Worm (Caenorhabditis elegans) whole organism, L4 larva: ENCODE measurements around the gene scav-2.

ENCODE experiments used
- F10B5.3 ChIP-seq: sonication (generic microtip); optimal IDR thresholded peaks from 2 replicates; lab custom pipeline; 2016; ENCODE audit warnings: mild to moderate bottlenecking, missing genetic modification characterization, missing compliant biosample characterization
- F26F4.8 ChIP-seq: fragments of 200-800 bp; sonication (Bioruptor generic); conservative IDR thresholded peaks from 2 replicates; pipeline ENCODE4 v1.3.6; 2022; ENCODE audit warnings: missing genetic modification characterization, missing compliant biosample characterization
- F44E2.7 ChIP-seq: fragments of 200-800 bp; sonication (Bioruptor generic); IDR thresholded peaks from 2 replicates; pipeline ENCODE4 v2.1.2; 2022; ENCODE audit warnings: missing genetic modification characterization, missing compliant biosample characterization
- F49E8.2 ChIP-seq: sonication (generic microtip); optimal IDR thresholded peaks from 2 replicates; lab custom pipeline; 2016; ENCODE audit warnings: missing compliant biosample characterization, mild to moderate bottlenecking, missing genetic modification characterization, borderline replicate concordance
- R02D3.7 ChIP-seq: fragments of 150-350 bp; sonication (generic microtip); optimal IDR thresholded peaks from 3 replicates; lab custom pipeline; 2014; ENCODE audit warnings: missing biosample characterization, missing genetic modification characterization
- T20F7.1 ChIP-seq: fragments of 200-800 bp; sonication (Bioruptor generic); optimal IDR thresholded peaks from 2 replicates; lab custom pipeline; 2018; ENCODE audit warnings: mild to moderate bottlenecking, missing genetic modification characterization, missing compliant biosample characterization
- T26A8.4 ChIP-seq: fragments of 200-800 bp; sonication (Bioruptor generic); IDR thresholded peaks from 2 replicates; pipeline ENCODE4 v1.3.6; 2022; ENCODE audit warnings: missing genetic modification characterization, missing compliant biosample characterization
- Y105C5A.15 ChIP-seq: fragments of 200-800 bp; sonication (Bioruptor generic); IDR thresholded peaks from 2 replicates; pipeline ENCODE4 v1.3.6; 2022; ENCODE audit warnings: missing genetic modification characterization, missing compliant biosample characterization
- Y5F2A.4 ChIP-seq: fragments of 200-800 bp; sonication (Bioruptor generic); optimal IDR thresholded peaks from 2 replicates; lab custom pipeline; 2018; ENCODE audit warnings: mild to moderate bottlenecking, missing genetic modification characterization, missing compliant biosample characterization
- Y75B8A.6 ChIP-seq: fragments of 200-800 bp; sonication (Bioruptor generic); IDR thresholded peaks from 2 replicates; pipeline ENCODE4 v1.3.6; 2022; ENCODE audit warnings: missing genetic modification reagents, missing genetic modification characterization, missing compliant biosample characterization
- ZK546.5 ChIP-seq, 2 experiments: sonication (generic microtip); optimal IDR thresholded peaks; 2 replicates each; lab custom pipeline; 2017; ENCODE audit warnings: missing biosample characterization in 2 of 2, missing genetic modification characterization in 2 of 2
- aha-1 ChIP-seq: fragments of 150-350 bp; peaks from one replicate; lab custom pipeline; 2014; ENCODE audit warnings: missing biosample characterization, missing genetic modification characterization
- arid-1 ChIP-seq: fragments of 200-800 bp; sonication (Bioruptor generic); conservative IDR thresholded peaks from 2 replicates; pipeline ENCODE4 v1.3.6; 2022; ENCODE audit warnings: missing genetic modification reagents, missing genetic modification characterization, missing compliant biosample characterization
- attf-4 ChIP-seq: sonication (generic microtip); optimal IDR thresholded peaks from 3 replicates; lab custom pipeline; 2017; ENCODE audit warnings: missing biosample characterization, missing genetic modification characterization
- ceh-62 ChIP-seq: sonication (generic microtip); optimal IDR thresholded peaks from 2 replicates; lab custom pipeline; 2017; ENCODE audit warnings: missing biosample characterization, missing genetic modification characterization
- cey-2 ChIP-seq: sonication (generic microtip); optimal IDR thresholded peaks from 3 replicates; lab custom pipeline; 2017; ENCODE audit warnings: missing genetic modification characterization, mild to moderate bottlenecking, missing compliant biosample characterization, antibody characterized with exemption, borderline replicate concordance; ENCODE audit not compliant: insufficient read depth
- daf-8 ChIP-seq: fragments of 200-800 bp; sonication (Bioruptor generic); IDR thresholded peaks from 2 replicates; pipeline ENCODE4 v1.3.6; 2022; ENCODE audit warnings: missing genetic modification characterization, missing compliant biosample characterization
- duxl-1 ChIP-seq: sonication (generic microtip); optimal IDR thresholded peaks from 2 replicates; lab custom pipeline; 2016; ENCODE audit warnings: mild to moderate bottlenecking, missing genetic modification characterization, moderate library complexity, missing compliant biosample characterization; ENCODE audit not compliant: poor library complexity
- fkh-10 ChIP-seq: fragments of 150-350 bp; optimal IDR thresholded peaks from 2 replicates; lab custom pipeline; 2014; ENCODE audit warnings: missing biosample characterization, missing genetic modification reagents, missing genetic modification characterization
- fos-1 ChIP-seq: fragments of 150-350 bp; optimal IDR thresholded peaks from 2 replicates; lab custom pipeline; 2014; ENCODE audit warnings: missing biosample characterization, missing genetic modification characterization
- hlh-11 ChIP-seq: fragments of 200-800 bp; sonication (Bioruptor generic); optimal IDR thresholded peaks from 2 replicates; lab custom pipeline; 2018; ENCODE audit warnings: mild to moderate bottlenecking, missing genetic modification characterization, missing compliant biosample characterization
- hlh-30 ChIP-seq: sonication (generic microtip); optimal IDR thresholded peaks from 2 replicates; lab custom pipeline; 2017; ENCODE audit warnings: antibody characterized with exemption, mild to moderate bottlenecking, missing genetic modification characterization, missing compliant biosample characterization; ENCODE audit not compliant: insufficient read depth
- hmg-1.1 ChIP-seq: fragments of 200-800 bp; sonication (Bioruptor generic); IDR thresholded peaks from 2 replicates; pipeline ENCODE4 v1.3.6; 2022; ENCODE audit warnings: missing genetic modification reagents, missing genetic modification characterization, missing compliant biosample characterization
- jun-1 ChIP-seq: fragments of 150-350 bp; optimal IDR thresholded peaks from 2 replicates; lab custom pipeline; 2014; ENCODE audit warnings: missing biosample characterization, missing genetic modification reagents, missing genetic modification characterization
- lin-1 ChIP-seq: fragments of 200-800 bp; sonication (Bioruptor generic); IDR thresholded peaks from 2 replicates; pipeline ENCODE4 v1.3.6; 2022; ENCODE audit warnings: missing genetic modification reagents, missing genetic modification characterization, missing compliant biosample characterization
- lin-29 ChIP-seq: fragments of 200-800 bp; sonication (Bioruptor generic); IDR thresholded peaks from 2 replicates; pipeline ENCODE4 v1.3.6; 2022; ENCODE audit warnings: missing genetic modification reagents, missing genetic modification characterization, missing compliant biosample characterization
- lin-38 ChIP-seq: fragments of 200-800 bp; sonication (Bioruptor generic); IDR thresholded peaks from 2 replicates; pipeline ENCODE4 v1.3.6; 2022; ENCODE audit warnings: missing genetic modification reagents, missing genetic modification characterization, missing compliant biosample characterization
- lin-39 ChIP-seq: fragments of 150-350 bp; optimal IDR thresholded peaks from 2 replicates; lab custom pipeline; 2014; ENCODE audit warnings: missing biosample characterization, missing genetic modification reagents, missing genetic modification characterization
- lir-3 ChIP-seq: sonication (generic microtip); optimal IDR thresholded peaks from 2 replicates; lab custom pipeline; 2016; ENCODE audit warnings: mild to moderate bottlenecking, missing genetic modification characterization, missing compliant biosample characterization
- madf-5 ChIP-seq, 2 experiments: fragments of 200-800 bp; sonication (Bioruptor generic); IDR thresholded peaks; 2 replicates each; pipeline ENCODE4 v1.3.6; 2022; ENCODE audit warnings: missing compliant biosample characterization in 2 of 2, missing genetic modification characterization in 2 of 2
- madf-9 ChIP-seq: fragments of 200-800 bp; sonication (Bioruptor generic); conservative IDR thresholded peaks from 2 replicates; pipeline ENCODE4 v1.3.6; 2022; ENCODE audit warnings: missing genetic modification reagents, missing genetic modification characterization, missing compliant biosample characterization
- mdl-1 ChIP-seq, 2 experiments: fragments of 150-350 bp in 1 of 2; sonication (generic microtip) in 1 of 2; optimal IDR thresholded peaks; 2 replicates each; lab custom pipeline; 2014 to 2017; ENCODE audit warnings: missing biosample characterization in 2 of 2, missing genetic modification characterization in 2 of 2
- mdt-29 ChIP-seq: fragments of 200-800 bp; sonication (Bioruptor generic); IDR thresholded peaks from 2 replicates; pipeline ENCODE4 v1.3.6; 2022; ENCODE audit warnings: missing genetic modification reagents, missing genetic modification characterization, missing compliant biosample characterization
- mes-2 ChIP-seq: sonication (generic microtip); optimal IDR thresholded peaks from 2 replicates; lab custom pipeline; 2016; ENCODE audit warnings: missing genotype, mild to moderate bottlenecking, missing genetic modification characterization, missing compliant biosample characterization; ENCODE audit not compliant: poor library complexity, severe bottlenecking
- mxl-3 ChIP-seq: fragments of 200-800 bp; sonication (Bioruptor generic); optimal IDR thresholded peaks from 2 replicates; lab custom pipeline; 2018; ENCODE audit warnings: mild to moderate bottlenecking, missing genetic modification characterization, missing compliant biosample characterization
- nhr-10 ChIP-seq: fragments of 150-350 bp; optimal IDR thresholded peaks from 2 replicates; lab custom pipeline; 2014; ENCODE audit warnings: missing biosample characterization, missing genetic modification characterization
- nhr-102 ChIP-seq: sonication (generic microtip); optimal IDR thresholded peaks from 2 replicates; lab custom pipeline; 2016; ENCODE audit warnings: mild to moderate bottlenecking, missing genetic modification characterization, moderate library complexity, missing compliant biosample characterization
- nhr-28 ChIP-seq: fragments of 150-350 bp; optimal IDR thresholded peaks from 2 replicates; lab custom pipeline; 2014; ENCODE audit warnings: missing biosample characterization, missing genetic modification characterization
- nhr-42 ChIP-seq: fragments of 200-800 bp; sonication (Bioruptor generic); IDR thresholded peaks from 2 replicates; pipeline ENCODE4 v1.3.6; 2022; ENCODE audit warnings: missing genetic modification characterization, missing compliant biosample characterization
- nhr-76 ChIP-seq: fragments of 150-350 bp; optimal IDR thresholded peaks from 2 replicates; lab custom pipeline; 2014; ENCODE audit warnings: missing biosample characterization, missing genetic modification characterization
- pqm-1 ChIP-seq: sonication (generic microtip); optimal IDR thresholded peaks from 2 replicates; lab custom pipeline; 2017; ENCODE audit warnings: missing biosample characterization, missing genetic modification characterization
- rbr-2 ChIP-seq: sonication (generic microtip); optimal IDR thresholded peaks from 2 replicates; lab custom pipeline; 2016; ENCODE audit warnings: missing genotype, missing genetic modification characterization, missing compliant biosample characterization
- sdz-12 ChIP-seq: fragments of 200-800 bp; sonication (Bioruptor generic); optimal IDR thresholded peaks from 2 replicates; lab custom pipeline; 2018; ENCODE audit warnings: mild to moderate bottlenecking, missing genetic modification characterization, missing compliant biosample characterization
- set-16 ChIP-seq: fragments of 200-800 bp; sonication (Bioruptor generic); IDR thresholded peaks from 2 replicates; pipeline ENCODE4 v1.3.6; 2022; ENCODE audit warnings: missing genetic modification reagents, missing genetic modification characterization, missing compliant biosample characterization
- spr-1 ChIP-seq: sonication (generic microtip); optimal IDR thresholded peaks from 2 replicates; lab custom pipeline; 2016; ENCODE audit warnings: mild to moderate bottlenecking, missing genetic modification characterization, missing compliant biosample characterization
- spr-3 ChIP-seq: fragments of 200-800 bp; sonication (Bioruptor generic); optimal IDR thresholded peaks from 2 replicates; lab custom pipeline; 2018; ENCODE audit warnings: mild to moderate bottlenecking, missing genetic modification characterization, missing compliant biosample characterization
- tag-97 ChIP-seq: fragments of 200-800 bp; sonication (Bioruptor generic); IDR thresholded peaks from 2 replicates; pipeline ENCODE4 v1.3.6; 2022; ENCODE audit warnings: missing genetic modification characterization, missing compliant biosample characterization
- unc-39 ChIP-seq: sonication (generic microtip); optimal IDR thresholded peaks from 2 replicates; lab custom pipeline; 2017; ENCODE audit warnings: missing biosample characterization, missing genetic modification characterization
- zfp-3 ChIP-seq: fragments of 200-800 bp; sonication (Bioruptor generic); conservative IDR thresholded peaks from 2 replicates; pipeline ENCODE4 v1.3.6; 2022; ENCODE audit warnings: missing genetic modification reagents, missing genetic modification characterization, missing compliant biosample characterization
- zip-2 ChIP-seq: fragments of 150-350 bp; optimal IDR thresholded peaks from 2 replicates; lab custom pipeline; 2014; ENCODE audit warnings: missing biosample characterization, missing genetic modification characterization
- ztf-11 ChIP-seq: fragments of 150-350 bp; optimal IDR thresholded peaks from 2 replicates; lab custom pipeline; 2014; ENCODE audit warnings: missing biosample characterization, missing genetic modification characterization
- ztf-7 ChIP-seq: fragments of 150-350 bp; optimal IDR thresholded peaks from 2 replicates; lab custom pipeline; 2014; ENCODE audit warnings: missing biosample characterization, missing genetic modification characterization

The scav-2 gene

ce11 chrIII:13544593-13544992 lies 10.5 kb downstream of the scav-2 start:
- TF ChIP-seq hmg-1.1 (GFP tag; lab: Robert Waterston, UW), result no peak
- no peak for TF ChIP-seq nhr-76
- TF ChIP-seq spr-3 (GFP tag; lab: Kevin White, UChicago), result peak; percentile 36
- TF ChIP-seq madf-5 (GFP tag; IDR thresholded peaks at IDR 0.05; lab: Robert Waterston, UW), result 0 out of 4 replicates have a peak, but pooled peaks of 1 of the 2 experiments have one; percentile 50
- TF ChIP-seq Y75B8A.6 (GFP tag; lab: Robert Waterston, UW), result no peak
- no peak for TF ChIP-seq Y105C5A.15 (GFP tag; lab: Robert Waterston, UW)
- TF ChIP-seq T26A8.4 (GFP tag; lab: Robert Waterston, UW), result no peak
- no peak for TF ChIP-seq arid-1 (GFP tag; lab: Robert Waterston, UW)
- no peak for TF ChIP-seq unc-39 (tag; lab: Kevin White, UChicago)
- TF ChIP-seq lin-29, result no peak
- no peak for TF ChIP-seq lir-3 (tag; lab: Kevin White, UChicago)
- no peak for TF ChIP-seq ceh-62
- peak; percentile 16 for TF ChIP-seq hlh-30 (tag; lab: Kevin White, UChicago)
- no peak for TF ChIP-seq R02D3.7 (tag; lab: Kevin White, UChicago)
- no peak for TF ChIP-seq F49E8.2
- TF ChIP-seq mes-2, result peak; percentile 65
- peak in 1 of 2 experiments; percentile 9 for TF ChIP-seq mdl-1 (tag; optimal IDR thresholded peaks at IDR 0.05; lab: Kevin White, UChicago)
- TF ChIP-seq nhr-102 (tag; lab: Kevin White, UChicago), result no peak
- no peak for TF ChIP-seq duxl-1
- TF ChIP-seq nhr-28 (tag; lab: Kevin White, UChicago), result peak; percentile 97
- TF ChIP-seq daf-8 (GFP tag; lab: Robert Waterston, UW), result no peak
- peak; percentile 93 for TF ChIP-seq aha-1
- no peak for TF ChIP-seq spr-1 (tag; lab: Kevin White, UChicago)
- no peak for TF ChIP-seq lin-38 (GFP tag; lab: Robert Waterston, UW)
- TF ChIP-seq Y5F2A.4 (GFP tag; lab: Kevin White, UChicago), result no peak
- TF ChIP-seq fos-1 (tag; lab: Kevin White, UChicago), result no peak
- TF ChIP-seq T20F7.1 (GFP tag; lab: Kevin White, UChicago), result peak; percentile 9
- no peak for TF ChIP-seq F10B5.3 (tag; lab: Kevin White, UChicago)
- TF ChIP-seq nhr-10 (tag; lab: Kevin White, UChicago), result no peak
- no peak for TF ChIP-seq ztf-11 (tag; lab: Kevin White, UChicago)
- no peak for TF ChIP-seq ztf-7 (tag; lab: Kevin White, UChicago)
- TF ChIP-seq cey-2 (tag; lab: Kevin White, UChicago), result peak; percentile 15
- TF ChIP-seq rbr-2 (tag; lab: Kevin White, UChicago), result no peak
- no peak for TF ChIP-seq zip-2 (tag; lab: Kevin White, UChicago)
- TF ChIP-seq tag-97 (GFP tag; lab: Robert Waterston, UW), result no peak
- no peak for TF ChIP-seq sdz-12 (GFP tag; lab: Kevin White, UChicago)
- no peak for TF ChIP-seq ZK546.5 (tag; optimal IDR thresholded peaks at IDR 0.05; lab: Kevin White, UChicago)
- peak; percentile 89 for TF ChIP-seq hlh-11
- TF ChIP-seq attf-4 (tag; lab: Kevin White, UChicago), result no peak
- no peak for TF ChIP-seq jun-1
- TF ChIP-seq fkh-10 (GFP tag; lab: Kevin White, UChicago), result no peak
- TF ChIP-seq lin-39, result no peak
- TF ChIP-seq F26F4.8, result no peak
- peak; percentile 96 for TF ChIP-seq pqm-1
- peak; percentile 68 for TF ChIP-seq mxl-3 (GFP tag; lab: Kevin White, UChicago)
- no peak; the same call in 1 of the 2 replicates for TF ChIP-seq lin-1 (GFP tag; lab: Robert Waterston, UW)
- TF ChIP-seq mdt-29, result no peak
- no peak for TF ChIP-seq madf-9 (GFP tag; lab: Robert Waterston, UW)
- no peak for TF ChIP-seq set-16 (GFP tag; lab: Robert Waterston, UW)
- TF ChIP-seq zfp-3 (GFP tag; lab: Robert Waterston, UW), result 0 out of 2 replicates have a peak, but pooled peaks have one; percentile 10
- no peak for TF ChIP-seq F44E2.7
- TF ChIP-seq nhr-42 (GFP tag; lab: Robert Waterston, UW), result no peak
